Worm (Caenorhabditis elegans): Measurements from ENCODE around the gene C55A6.7.

- TF ChIP-seq hmbx-1 (tag; optimal IDR thresholded peaks at IDR 0.05), result no peak
- TF ChIP-seq B0310.2 (tag; optimal IDR thresholded peaks at IDR 0.05), result no peak
- no peak for TF ChIP-seq ama-1 (optimal IDR thresholded peaks at IDR 0.05)
- no peak for TF ChIP-seq tbx-11 (GFP tag; IDR thresholded peaks at IDR 0.05)
- no peak for TF ChIP-seq scrt-1 (GFP tag; IDR thresholded peaks at IDR 0.05)
- TF ChIP-seq pes-1 (GFP tag; IDR thresholded peaks at IDR 0.05), result no peak
- TF ChIP-seq ceh-13 (GFP tag; optimal IDR thresholded peaks at IDR 0.05), result no peak
- no peak for TF ChIP-seq flt-1 (GFP tag; IDR thresholded peaks at IDR 0.05)
- TF ChIP-seq ets-7 (tag; optimal IDR thresholded peaks at IDR 0.05), result no peak
- no peak for TF ChIP-seq aly-1 (tag; optimal IDR thresholded peaks at IDR 0.05)
Observed at ce11 chrV:11526927-11527491, 6.7 kb upstream of the C55A6.7 start.

All from whole organism, early embryonic.